Worm (Caenorhabditis elegans) whole organism, L2 larva: Measurements from ENCODE around the gene fbxb-25.

Experiments
- F13H6.1 ChIP-seq: sonication (generic microtip); optimal IDR thresholded peaks from 2 replicates; lab custom pipeline; 2016; ENCODE audit warnings: missing genetic modification characterization, missing compliant biosample characterization
- R02D3.7 ChIP-seq: fragments of 150-350 bp; optimal IDR thresholded peaks from 2 replicates; lab custom pipeline; 2014; ENCODE audit warnings: missing biosample characterization, missing genetic modification characterization
- Y55F3AM.14 ChIP-seq: fragments of 200-800 bp; sonication (Bioruptor generic); optimal IDR thresholded peaks from 2 replicates; lab custom pipeline; 2018; ENCODE audit warnings: mild to moderate bottlenecking, missing genetic modification characterization, missing compliant biosample characterization
- ZK546.5 ChIP-seq: sonication (generic microtip); optimal IDR thresholded peaks from 2 replicates; lab custom pipeline; 2017; ENCODE audit warnings: missing biosample characterization, missing genetic modification characterization
- alr-1 ChIP-seq: fragments of 150-350 bp; optimal IDR thresholded peaks from 2 replicates; lab custom pipeline; 2014; ENCODE audit warnings: missing biosample characterization, missing genetic modification characterization
- blmp-1 ChIP-seq: sonication (generic microtip); optimal IDR thresholded peaks from 2 replicates; lab custom pipeline; 2017; ENCODE audit warnings: missing genetic modification characterization, mild to moderate bottlenecking, missing compliant biosample characterization, antibody characterized with exemption, moderate library complexity; ENCODE audit not compliant: insufficient read depth
- ceh-16 ChIP-seq: fragments of 150-350 bp; optimal IDR thresholded peaks from 2 replicates; lab custom pipeline; 2014; ENCODE audit warnings: missing biosample characterization, missing genetic modification characterization
- ceh-82 ChIP-seq: fragments of 150-350 bp; optimal IDR thresholded peaks from 2 replicates; lab custom pipeline; 2014; ENCODE audit warnings: missing biosample characterization, missing genetic modification characterization
- dmd-4 ChIP-seq: sonication (generic microtip); optimal IDR thresholded peaks from 2 replicates; lab custom pipeline; 2017; ENCODE audit warnings: missing biosample characterization, missing genetic modification characterization
- egl-27 ChIP-seq: sonication (generic microtip); optimal IDR thresholded peaks from 3 replicates; lab custom pipeline; 2017; ENCODE audit warnings: missing biosample characterization, missing genetic modification reagents, missing genetic modification characterization
- elt-1 ChIP-seq: fragments of 150-350 bp; optimal IDR thresholded peaks from 2 replicates; lab custom pipeline; 2014; ENCODE audit warnings: missing biosample characterization, missing genetic modification characterization
- elt-3 ChIP-seq: sonication (generic microtip); optimal IDR thresholded peaks from 2 replicates; lab custom pipeline; 2017; ENCODE audit warnings: missing biosample characterization, missing genetic modification characterization
- gmeb-1 ChIP-seq: fragments of 150-350 bp; optimal IDR thresholded peaks from 2 replicates; lab custom pipeline; 2014; ENCODE audit warnings: missing biosample characterization, missing genetic modification characterization
- lin-11 ChIP-seq: fragments of 150-350 bp; sonication (generic microtip); optimal IDR thresholded peaks from 2 replicates; lab custom pipeline; 2014; ENCODE audit warnings: missing biosample characterization, missing genetic modification characterization, inconsistent platforms, mixed read lengths
- lin-13 ChIP-seq: fragments of 150-350 bp; optimal IDR thresholded peaks from 2 replicates; lab custom pipeline; 2014; ENCODE audit warnings: missing biosample characterization, missing genetic modification reagents, missing genetic modification characterization
- lin-39 ChIP-seq: fragments of 150-350 bp; optimal IDR thresholded peaks from 2 replicates; lab custom pipeline; 2014; ENCODE audit warnings: missing biosample characterization, missing genetic modification reagents, missing genetic modification characterization
- lsy-2 ChIP-seq, 2 experiments: fragments of 150-350 bp in 1 of 2; sonication (generic microtip) in 1 of 2; optimal IDR thresholded peaks; 2 replicates each; lab custom pipeline; 2014 to 2017; ENCODE audit warnings: missing biosample characterization in 2 of 2, missing genetic modification characterization in 2 of 2
- mab-5 ChIP-seq: fragments of 150-350 bp; optimal IDR thresholded peaks from 2 replicates; lab custom pipeline; 2014; ENCODE audit warnings: missing biosample characterization, missing genetic modification characterization
- mdl-1 ChIP-seq, 2 experiments: fragments of 150-350 bp in 1 of 2; sonication (generic microtip) in 1 of 2; optimal IDR thresholded peaks; 2 replicates each; lab custom pipeline; 2017; ENCODE audit warnings: missing biosample characterization in 2 of 2, missing genetic modification characterization in 2 of 2
- nhr-10 ChIP-seq: sonication (generic microtip); optimal IDR thresholded peaks from 2 replicates; lab custom pipeline; 2017; ENCODE audit warnings: missing biosample characterization, missing genetic modification characterization
- nhr-12 ChIP-seq: fragments of 150-350 bp; optimal IDR thresholded peaks from 2 replicates; lab custom pipeline; 2014; ENCODE audit warnings: missing biosample characterization, missing genetic modification characterization
- nhr-129 ChIP-seq: fragments of 150-350 bp; optimal IDR thresholded peaks from 2 replicates; lab custom pipeline; 2014; ENCODE audit warnings: missing biosample characterization, missing genetic modification characterization
- nhr-21 ChIP-seq: fragments of 150-350 bp; optimal IDR thresholded peaks from 2 replicates; lab custom pipeline; 2014; ENCODE audit warnings: missing biosample characterization, missing genetic modification characterization
- nhr-237 ChIP-seq: fragments of 150-350 bp; optimal IDR thresholded peaks from 2 replicates; lab custom pipeline; 2014; ENCODE audit warnings: missing biosample characterization, missing genetic modification characterization
- nhr-25 ChIP-seq: fragments of 150-350 bp; sonication (generic microtip); optimal IDR thresholded peaks from 3 replicates; lab custom pipeline; 2014; ENCODE audit warnings: missing biosample characterization, missing genetic modification characterization
- nhr-6 ChIP-seq: fragments of 150-350 bp; optimal IDR thresholded peaks from 2 replicates; lab custom pipeline; 2014; ENCODE audit warnings: missing biosample characterization, missing genetic modification characterization
- nhr-77 ChIP-seq: fragments of 150-350 bp; optimal IDR thresholded peaks from 2 replicates; lab custom pipeline; 2014; ENCODE audit warnings: missing biosample characterization, missing genetic modification characterization
- peb-1 ChIP-seq: fragments of 150-350 bp; optimal IDR thresholded peaks from 2 replicates; lab custom pipeline; 2014; ENCODE audit warnings: missing biosample characterization, missing genetic modification characterization
- sem-4 ChIP-seq: fragments of 150-350 bp; optimal IDR thresholded peaks from 2 replicates; lab custom pipeline; 2014; ENCODE audit warnings: missing biosample characterization, missing genetic modification reagents, missing genetic modification characterization
- skn-1 ChIP-seq: sonication (generic microtip); optimal IDR thresholded peaks from 2 replicates; lab custom pipeline; 2017; ENCODE audit warnings: missing biosample characterization, missing genetic modification characterization
- sma-9 ChIP-seq, 2 experiments: fragments of 150-350 bp in 1 of 2; sonication (generic microtip) in 1 of 2; optimal IDR thresholded peaks; 2 replicates each; lab custom pipeline; 2014 to 2016; ENCODE audit warnings: missing genetic modification characterization in 2 of 2, mild to moderate bottlenecking in 1 of 2, missing biosample characterization in 1 of 2, missing compliant biosample characterization in 1 of 2, missing genetic modification reagents in 1 of 2, moderate library complexity in 1 of 2
- unc-39 ChIP-seq: fragments of 150-350 bp; optimal IDR thresholded peaks from 2 replicates; lab custom pipeline; 2014; ENCODE audit warnings: missing biosample characterization, missing genetic modification characterization
- unc-62 ChIP-seq: fragments of 150-350 bp; optimal IDR thresholded peaks from 2 replicates; lab custom pipeline; 2014; ENCODE audit warnings: missing biosample characterization, missing genetic modification reagents, missing genetic modification characterization
- zag-1 ChIP-seq: fragments of 150-350 bp; optimal IDR thresholded peaks from 2 replicates; lab custom pipeline; 2014; ENCODE audit warnings: missing biosample characterization, missing genetic modification characterization
- ztf-1 ChIP-seq: fragments of 200-800 bp; sonication (Bioruptor generic); conservative IDR thresholded peaks from 2 replicates; pipeline ENCODE4 v1.3.6; 2022; ENCODE audit warnings: missing genetic modification characterization, missing compliant biosample characterization
- ztf-11 ChIP-seq: sonication (generic microtip); optimal IDR thresholded peaks from 2 replicates; lab custom pipeline; 2017; ENCODE audit warnings: missing biosample characterization, missing genetic modification characterization
- ztf-4 ChIP-seq: fragments of 150-350 bp; optimal IDR thresholded peaks from 2 replicates; lab custom pipeline; 2014; ENCODE audit warnings: missing biosample characterization, missing genetic modification characterization

Gene fbxb-25

ce11 chrII:1682218-1682617, 1.6 kb upstream of the fbxb-25 start, which contains the start of gene fbxb-26:
fbxb-26 (plus strand) TSS chrII:1682518.
- TF ChIP-seq lsy-2 (tag; optimal IDR thresholded peaks at IDR 0.05; lab: Kevin White, UChicago): no peak
- TF ChIP-seq alr-1: no peak
- no peak for TF ChIP-seq nhr-12
- TF ChIP-seq blmp-1 (tag; lab: Kevin White, UChicago): no peak
- no peak for TF ChIP-seq ceh-82 (tag; lab: Kevin White, UChicago)

ce11 chrII:1688813-1689212, 5.0 kb downstream of the fbxb-25 start, which contains the start of the genes fbxb-18 and fbxb-19:
fbxb-18 (minus strand) TSS chrII:1688913.
fbxb-19 (minus strand) TSS chrII:1689181.
- TF ChIP-seq lin-11 (tag; lab: Kevin White, UChicago): no peak
- TF ChIP-seq nhr-21: no peak
- TF ChIP-seq lsy-2 (tag; optimal IDR thresholded peaks at IDR 0.05; lab: Kevin White, UChicago): no peak
- TF ChIP-seq ztf-11 (tag; lab: Kevin White, UChicago): no peak
- TF ChIP-seq Y55F3AM.14 (GFP tag; lab: Kevin White, UChicago): no peak
- TF ChIP-seq sma-9 (GFP tag; optimal IDR thresholded peaks at IDR 0.05; lab: Kevin White, UChicago): no peak
- TF ChIP-seq sma-9 (tag; optimal IDR thresholded peaks at IDR 0.05; lab: Kevin White, UChicago): no peak
- no peak for TF ChIP-seq elt-3
- TF ChIP-seq lin-13: no peak
- no peak for TF ChIP-seq ceh-82 (tag; lab: Kevin White, UChicago)
- TF ChIP-seq R02D3.7: no peak
- TF ChIP-seq ztf-1 (GFP tag; lab: Robert Waterston, UW): no peak

- TF ChIP-seq gmeb-1 (tag; lab: Kevin White, UChicago): no peak
- TF ChIP-seq lin-13: no peak
- no peak for TF ChIP-seq peb-1 (tag; lab: Kevin White, UChicago)
- TF ChIP-seq mdl-1 (tag; optimal IDR thresholded peaks at IDR 0.05; lab: Kevin White, UChicago): no peak
- TF ChIP-seq Y55F3AM.14 (GFP tag; lab: Kevin White, UChicago): no peak
- no peak for TF ChIP-seq elt-3
- no peak for TF ChIP-seq nhr-237 (tag; lab: Kevin White, UChicago)
- TF ChIP-seq alr-1: no peak
- TF ChIP-seq nhr-77 (tag; lab: Kevin White, UChicago): no peak
- TF ChIP-seq nhr-10 (tag; lab: Kevin White, UChicago): no peak
- no peak for TF ChIP-seq nhr-25 (tag; lab: Kevin White, UChicago)
- TF ChIP-seq nhr-12: no peak
- no peak for TF ChIP-seq elt-1 (tag; lab: Kevin White, UChicago)
- TF ChIP-seq ZK546.5: no peak
- TF ChIP-seq ceh-16: no peak
Observed at ce11 chrII:1691011-1691410, 7.2 kb downstream of the fbxb-25 start, which contains the start of gene fbxc-22. fbxc-22 (minus strand) TSS chrII:1691111.

ce11 chrII:1692827-1693226, 9.0 kb downstream of the fbxb-25 start, which contains the start of gene fbxc-21:
fbxc-21 (minus strand) TSS chrII:1692927.
- TF ChIP-seq sem-4 (tag; lab: Kevin White, UChicago): no peak

- TF ChIP-seq F13H6.1 (tag; lab: Kevin White, UChicago) (no peak), nhr-21 (no peak)
- TF ChIP-seq, all 48 proteins: peak for 0
Observed at ce11 chrII:1694530-1694929, 10.7 kb downstream of the fbxb-25 start, which contains the start of gene fbxc-26. fbxc-26 (minus strand) TSS chrII:1694630.

ce11 chrII:1695861-1696260, 12.0 kb downstream of the fbxb-25 start, which contains the start of gene F58E1.13:
F58E1.13 (minus strand) TSS chrII:1695872.
- TF ChIP-seq lin-39: no peak
- TF ChIP-seq nhr-6: no peak
- TF ChIP-seq nhr-129: no peak
- TF ChIP-seq dmd-4: no peak
- TF ChIP-seq unc-62 (GFP tag; lab: Kevin White, UChicago): no peak
- TF ChIP-seq ceh-16: no peak
- no peak for TF ChIP-seq unc-39 (tag; lab: Kevin White, UChicago)
- TF ChIP-seq ceh-82 (tag; lab: Kevin White, UChicago): no peak
- TF ChIP-seq ztf-4 (tag; lab: Kevin White, UChicago): no peak
- no peak for TF ChIP-seq zag-1
- TF ChIP-seq ZK546.5: no peak
- no peak for TF ChIP-seq nhr-77 (tag; lab: Kevin White, UChicago)
- TF ChIP-seq skn-1 (tag; lab: Kevin White, UChicago): no peak
- no peak for TF ChIP-seq egl-27
- no peak for TF ChIP-seq mab-5 (tag; lab: Kevin White, UChicago)
- TF ChIP-seq elt-1 (tag; lab: Kevin White, UChicago): no peak
- no peak for TF ChIP-seq F13H6.1 (tag; lab: Kevin White, UChicago)
- no peak for TF ChIP-seq Y55F3AM.14 (GFP tag; lab: Kevin White, UChicago)
